Fruit fly (Drosophila melanogaster): Measurements from ENCODE around the gene EMC2A.

The EMC2A gene

DNA sequence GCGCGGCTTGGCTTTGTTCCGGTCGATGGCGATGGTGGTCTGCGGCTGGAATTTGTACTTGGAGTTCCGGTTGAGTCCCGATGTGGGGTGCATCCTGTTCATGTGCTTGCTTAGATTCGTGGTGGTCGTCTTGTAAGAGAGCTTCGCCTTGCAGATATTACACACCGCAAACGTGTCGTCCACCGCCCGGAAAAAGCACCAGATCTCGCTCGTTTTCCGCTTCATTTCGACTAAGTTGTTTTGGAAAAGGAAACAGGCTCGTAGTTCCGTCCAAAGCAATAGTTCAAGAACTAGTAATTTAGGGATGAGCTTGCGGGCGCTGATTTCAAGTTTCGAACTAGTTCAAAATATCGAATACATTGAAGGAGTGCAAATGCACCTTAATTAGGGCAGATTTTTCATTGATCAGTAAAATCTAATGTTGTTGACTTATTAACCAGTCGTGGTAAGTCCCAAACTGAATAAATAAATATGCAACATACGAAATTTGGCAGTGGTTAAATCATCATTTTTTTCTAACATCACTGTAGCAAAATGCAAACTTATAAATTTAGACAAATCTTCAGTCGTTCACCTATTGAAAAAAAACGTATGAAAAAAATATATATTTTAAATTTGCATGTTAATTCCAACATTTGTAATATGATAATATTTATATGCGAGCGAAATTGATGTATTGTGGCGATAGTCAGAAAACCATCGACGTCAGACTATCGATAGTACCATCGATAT lies 47.1 kb upstream of the EMC2A start, which contains the start of the genes bdwf and Patr-1 (continued):
- no peak for TF ChIP-seq Usf (GFP tag; optimal IDR thresholded peaks at IDR 0.05)
- TF ChIP-seq Sin3A (optimal IDR thresholded peaks at IDR 0.05), result peak; percentile 49
- TF ChIP-seq CG17361 (GFP tag; IDR thresholded peaks at IDR 0.05), result peak; percentile 68
- TF ChIP-seq Hey (tag; optimal IDR thresholded peaks at IDR 0.05), result no peak
- TF ChIP-seq CG1832 (GFP tag; optimal IDR thresholded peaks at IDR 0.05), result no peak
- no peak for TF ChIP-seq CG10366 (GFP tag; IDR thresholded peaks at IDR 0.05)
- TF ChIP-seq CG11695 (GFP tag; IDR thresholded peaks at IDR 0.05), result no peak
- no peak for TF ChIP-seq sima (GFP tag; optimal IDR thresholded peaks at IDR 0.05)
- no peak for TF ChIP-seq br (optimal IDR thresholded peaks at IDR 0.05)
- TF ChIP-seq en (GFP tag; optimal IDR thresholded peaks at IDR 0.05), result no peak
- TF ChIP-seq CG4424 (GFP tag; optimal IDR thresholded peaks at IDR 0.05), result no peak
- no peak for TF ChIP-seq Jarid2 (GFP tag; optimal IDR thresholded peaks at IDR 0.05)
- no peak for TF ChIP-seq Ravus (GFP tag; IDR thresholded peaks at IDR 0.05)
- TF ChIP-seq Hmr (GFP tag; optimal IDR thresholded peaks at IDR 0.05), result no peak
- TF ChIP-seq Mrtf (GFP tag; IDR thresholded peaks at IDR 0.05), result no peak
- no peak for TF ChIP-seq Hr78 (GFP tag; optimal IDR thresholded peaks at IDR 0.05)
- no peak for TF ChIP-seq CG10462 (GFP tag; optimal IDR thresholded peaks at IDR 0.05)
- no peak for TF ChIP-seq CG7928 (GFP tag; optimal IDR thresholded peaks at IDR 0.05)
- TF ChIP-seq Hand (GFP tag; optimal IDR thresholded peaks at IDR 0.05), result no peak
- TF ChIP-seq tap (tag; optimal IDR thresholded peaks at IDR 0.05), result no peak
- TF ChIP-seq Nf-YA (GFP tag; IDR thresholded peaks at IDR 0.05), result no peak
- TF ChIP-seq CG9609 (GFP tag; optimal IDR thresholded peaks at IDR 0.05), result no peak
- no peak for TF ChIP-seq CG10147 (GFP tag; optimal IDR thresholded peaks at IDR 0.05)
- TF ChIP-seq CG2202 (tag; optimal IDR thresholded peaks at IDR 0.05), result no peak
- TF ChIP-seq dmrt99B (tag; optimal IDR thresholded peaks at IDR 0.05), result no peak
- TF ChIP-seq Ssrp (tag; optimal IDR thresholded peaks at IDR 0.05), result peak; percentile 17
- no peak for TF ChIP-seq insv (GFP tag; optimal IDR thresholded peaks at IDR 0.05)
- no peak for TF ChIP-seq emc (GFP tag; optimal IDR thresholded peaks at IDR 0.05)
- peak; percentile 93 for TF ChIP-seq vnd (GFP tag; IDR thresholded peaks at IDR 0.05; ENCODE audit: partially characterized antibody)
- no peak for TF ChIP-seq HLH3B (GFP tag; IDR thresholded peaks at IDR 0.05)
- TF ChIP-seq CG6791 (GFP tag; IDR thresholded peaks at IDR 0.05; ENCODE audit: partially characterized antibody), result peak; percentile 92
- peak; percentile 53 for TF ChIP-seq CG9727 (GFP tag; optimal IDR thresholded peaks at IDR 0.05)
- TF ChIP-seq Ada2b (GFP tag; IDR thresholded peaks at IDR 0.05), result no peak
- TF ChIP-seq gsb-n (tag; optimal IDR thresholded peaks at IDR 0.05), result no peak
- no peak for TF ChIP-seq CG7372 (GFP tag; IDR thresholded peaks at IDR 0.05)
- TF ChIP-seq Xbp1 (GFP tag; optimal IDR thresholded peaks at IDR 0.05), result peak; percentile 11
- TF ChIP-seq CG15073 (GFP tag; optimal IDR thresholded peaks at IDR 0.05), result no peak
- no peak for TF ChIP-seq ac (GFP tag; optimal IDR thresholded peaks at IDR 0.05)
- TF ChIP-seq CG12299 (tag; optimal IDR thresholded peaks at IDR 0.05), result no peak
- TF ChIP-seq gro (GFP tag; optimal IDR thresholded peaks at IDR 0.05), result peak; percentile 15
- TF ChIP-seq Gsc (GFP tag; IDR thresholded peaks at IDR 0.05), result no peak
- no peak for TF ChIP-seq Dip3 (GFP tag; optimal IDR thresholded peaks at IDR 0.05)
- TF ChIP-seq cas (GFP tag; IDR thresholded peaks at IDR 0.05), result no peak
- TF ChIP-seq HLH54F (GFP tag; optimal IDR thresholded peaks at IDR 0.05), result peak; percentile 53
- peak; percentile 85 for TF ChIP-seq Sry-δ (GFP tag; optimal IDR thresholded peaks at IDR 0.05)
- TF ChIP-seq CG17912 (GFP tag; optimal IDR thresholded peaks at IDR 0.05), result no peak
- TF ChIP-seq CG2712 (tag; optimal IDR thresholded peaks at IDR 0.05), result peak; percentile 32
- TF ChIP-seq CrebB (tag; optimal IDR thresholded peaks at IDR 0.05), result no peak
- TF ChIP-seq rib (GFP tag; IDR thresholded peaks at IDR 0.05), result no peak
- TF ChIP-seq kah (GFP tag; optimal IDR thresholded peaks at IDR 0.05), result no peak
- no peak for TF ChIP-seq CG3065 (GFP tag; optimal IDR thresholded peaks at IDR 0.05)
